In genomic region chr4:1147966-1148541, dm6 we compare ENCODE assay signal across 1 fruit fly cellular context.
TF ChIP-seq lines count a peak whose summit lies in the region.

No protein-coding gene starts in this region.

TF ChIP-seq in whole organism, embryonic, 481 proteins besides CTCF, POLR2A, EP300 and RAD21 (continued from another document):
- TF ChIP-seq HLH4C (GFP tag; IDR thresholded peaks at IDR 0.05; lab: Robert Waterston, UW; ENCODE audit: partially characterized antibody) (no peak), Sox102F (GFP tag; optimal IDR thresholded peaks at IDR 0.05; lab: Kevin White, UChicago) (no peak), CG17359 (tag; optimal IDR thresholded peaks at IDR 0.05; lab: Kevin White, UChicago) (no peak), CG7357 (GFP tag; IDR thresholded peaks at IDR 0.05; lab: Robert Waterston, UW) (peak; percentile 17; the same call in 1 of the 3 replicates), Ravus (GFP tag; IDR thresholded peaks at IDR 0.05; lab: Robert Waterston, UW) (no peak), ro (GFP tag; IDR thresholded peaks at IDR 0.05; lab: Robert Waterston, UW) (no peak), bab2 (GFP tag; optimal IDR thresholded peaks at IDR 0.05; lab: Kevin White, UChicago) (no peak), CG6791 (GFP tag; IDR thresholded peaks at IDR 0.05; lab: Robert Waterston, UW; ENCODE audit: partially characterized antibody) (no peak), CG1603 (tag; optimal IDR thresholded peaks at IDR 0.05; lab: Kevin White, UChicago) (peak; percentile 67), amos (GFP tag; IDR thresholded peaks at IDR 0.05; lab: Robert Waterston, UW; ENCODE audit: partially characterized antibody) (no peak), Lhr (GFP tag; optimal IDR thresholded peaks at IDR 0.05; lab: Kevin White, UChicago) (no peak), ssp (GFP tag; IDR thresholded peaks at IDR 0.05; lab: Robert Waterston, UW) (peak; percentile 62), tio (GFP tag; optimal IDR thresholded peaks at IDR 0.05; lab: Kevin White, UChicago) (no peak), sens (GFP tag; lab: Kevin White, UChicago) (peak; percentile 3), p53 (GFP tag; optimal IDR thresholded peaks at IDR 0.05; lab: Kevin White, UChicago) (no peak), sisA (GFP tag; IDR thresholded peaks at IDR 0.05; lab: Robert Waterston, UW) (no peak), H15 (GFP tag; IDR thresholded peaks at IDR 0.05; lab: Robert Waterston, UW) (no peak), CoRest (tag; optimal IDR thresholded peaks at IDR 0.05; lab: Kevin White, UChicago) (no peak), Eip74EF (GFP tag; optimal IDR thresholded peaks at IDR 0.05; lab: Kevin White, UChicago) (no peak), B-H2 (GFP tag; optimal IDR thresholded peaks at IDR 0.05; lab: Kevin White, UChicago) (no peak), fu2 (GFP tag; optimal IDR thresholded peaks at IDR 0.05; lab: Kevin White, UChicago) (no peak), trh (GFP tag; optimal IDR thresholded peaks at IDR 0.05; lab: Kevin White, UChicago) (no peak), CG1792 (GFP tag; optimal IDR thresholded peaks at IDR 0.05; lab: Kevin White, UChicago) (no peak), Ets97D (GFP tag; optimal IDR thresholded peaks at IDR 0.05; lab: Kevin White, UChicago) (no peak), insv (GFP tag; optimal IDR thresholded peaks at IDR 0.05; lab: Kevin White, UChicago) (no peak), slou (GFP tag; optimal IDR thresholded peaks at IDR 0.05; lab: Kevin White, UChicago) (no peak), dan (GFP tag; IDR thresholded peaks at IDR 0.05; lab: Robert Waterston, UW) (no peak), CG14050 (GFP tag; IDR thresholded peaks at IDR 0.05; lab: Robert Waterston, UW) (no peak), Dll (GFP tag; IDR thresholded peaks at IDR 0.05; lab: Robert Waterston, UW; ENCODE audit: partially characterized antibody) (0 out of 4 replicates have a peak, but pooled peaks have one; percentile 17), CG7372 (GFP tag; IDR thresholded peaks at IDR 0.05; lab: Robert Waterston, UW) (no peak), grau (tag; optimal IDR thresholded peaks at IDR 0.05; lab: Kevin White, UChicago) (no peak), gcm2 (GFP tag; optimal IDR thresholded peaks at IDR 0.05; lab: Kevin White, UChicago) (no peak), Vsx1 (GFP tag; optimal IDR thresholded peaks at IDR 0.05; lab: Kevin White, UChicago) (no peak), CG10267 (tag; optimal IDR thresholded peaks at IDR 0.05; lab: Kevin White, UChicago) (no peak), CG11723 (GFP tag; optimal IDR thresholded peaks at IDR 0.05; lab: Kevin White, UChicago) (peak; percentile 64), lmd (GFP tag; IDR thresholded peaks at IDR 0.05; lab: Robert Waterston, UW) (no peak), slp2 (GFP tag; optimal IDR thresholded peaks at IDR 0.05; lab: Kevin White, UChicago) (no peak), wdn (GFP tag; IDR thresholded peaks at IDR 0.05; lab: Robert Waterston, UW) (no peak), Dbx (GFP tag; IDR thresholded peaks at IDR 0.05; lab: Robert Waterston, UW) (no peak), ac (GFP tag; optimal IDR thresholded peaks at IDR 0.05; lab: Kevin White, UChicago) (no peak), hb (GFP tag; IDR thresholded peaks at IDR 0.05; lab: Robert Waterston, UW; ENCODE audit: partially characterized antibody) (no peak), nom (GFP tag; optimal IDR thresholded peaks at IDR 0.05; lab: Kevin White, UChicago) (no peak), Ada2b (GFP tag; IDR thresholded peaks at IDR 0.05; lab: Robert Waterston, UW) (no peak)
